Fruit fly (Drosophila melanogaster): ENCODE data around the gene CG17593.

- TF ChIP-seq Dll (optimal IDR thresholded peaks at IDR 0.05) (no peak), EcR (GFP tag; optimal IDR thresholded peaks at IDR 0.05) (no peak), psq (optimal IDR thresholded peaks at IDR 0.05) (no peak), usp (GFP tag; optimal IDR thresholded peaks at IDR 0.05) (no peak), CG8478 (optimal IDR thresholded peaks at IDR 0.05) (no peak)
Observed at dm6 chr2L:3539412-3539743, 24.7 kb downstream of the CG17593 start.
